Fruit fly (Drosophila melanogaster): ENCODE measurements around the gene CG14195.

The CG14195 gene

DNA sequence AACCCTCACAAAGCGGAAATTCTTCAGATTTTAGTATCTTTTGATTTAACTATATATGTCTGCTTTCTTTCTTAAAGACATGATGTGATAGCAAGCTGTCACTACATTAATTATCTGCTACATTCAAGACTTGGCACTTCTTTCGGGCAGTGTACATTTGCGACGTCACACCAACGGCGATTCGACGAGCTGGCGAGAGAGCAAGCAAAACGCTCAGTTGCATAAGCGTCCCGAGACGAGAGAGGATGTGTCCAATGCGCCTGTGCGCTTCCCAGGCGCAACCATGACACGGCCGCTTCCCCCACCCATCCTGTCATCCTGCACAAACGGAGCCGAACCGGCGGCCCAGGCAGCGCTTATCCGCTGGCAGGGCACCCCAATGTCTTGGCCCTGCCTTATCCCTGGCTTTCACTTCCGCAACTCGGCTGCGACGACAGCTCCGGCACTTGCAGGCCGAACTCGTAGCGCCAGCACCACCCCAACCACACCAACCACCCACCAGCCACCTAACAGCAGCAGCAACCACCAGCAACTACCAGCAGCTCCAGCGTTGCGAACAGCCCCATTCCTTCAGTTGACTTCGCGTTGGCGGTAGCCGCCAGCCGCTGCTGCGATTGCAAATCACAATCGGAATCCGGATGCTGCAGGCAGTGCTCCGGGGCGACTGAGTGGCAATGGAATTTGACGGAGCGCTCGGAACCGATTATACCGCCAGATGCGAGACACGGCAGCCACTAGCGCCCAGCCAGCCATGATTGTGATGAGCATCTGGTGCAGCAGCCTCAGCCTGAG is 36.7 kb upstream of the CG14195 start, which contains the start of gene Hs3st-B:
TSS of gene Hs3st-B (plus strand) at position 214 of the 792 bp plus-strand sequence.
- TF ChIP-seq CG13204 (GFP tag; optimal IDR thresholded peaks at IDR 0.05) (peak; percentile 86), CG4496 (GFP tag; IDR thresholded peaks at IDR 0.05) (peak; percentile 52; the same call in 1 of the 3 replicates), EcR (GFP tag; optimal IDR thresholded peaks at IDR 0.05) (no peak), CG12605 (GFP tag; IDR thresholded peaks at IDR 0.05) (no peak), rn (GFP tag; IDR thresholded peaks at IDR 0.05) (no peak), CG8301 (tag; optimal IDR thresholded peaks at IDR 0.05) (no peak)

- TF ChIP-seq CG8159 (tag; optimal IDR thresholded peaks at IDR 0.05) (peak; percentile 40), CG4496 (GFP tag; IDR thresholded peaks at IDR 0.05) (0 out of 3 replicates have a peak, but pooled peaks have one; percentile 39), CG9948 (tag; optimal IDR thresholded peaks at IDR 0.05) (no peak)
Measured at dm6 chrX:19247200-19248052, 35.5 kb upstream of the CG14195 start, which contains the start of gene CG7992. CG7992 (minus strand) TSS chrX:19247250.

dm6 chrX:19243379-19243834 is 31.5 kb upstream of the CG14195 start, which contains the start of gene CG7889:
CG7889 (plus strand) TSS chrX:19243631.
- TF ChIP-seq Ets98B (GFP tag; IDR thresholded peaks at IDR 0.05): no peak
- TF ChIP-seq CG14655 (GFP tag; optimal IDR thresholded peaks at IDR 0.05): no peak
- TF ChIP-seq CG8301 (tag; optimal IDR thresholded peaks at IDR 0.05): peak; percentile 31
- peak; percentile 48 for TF ChIP-seq CG8159 (tag; optimal IDR thresholded peaks at IDR 0.05)
- TF ChIP-seq Pif1B (GFP tag; optimal IDR thresholded peaks at IDR 0.05): no peak
- peak; percentile 8 for TF ChIP-seq D1 (tag; optimal IDR thresholded peaks at IDR 0.05)
- TF ChIP-seq CG17806 (tag; optimal IDR thresholded peaks at IDR 0.05): no peak
- TF ChIP-seq CG9948 (tag; optimal IDR thresholded peaks at IDR 0.05): no peak
- TF ChIP-seq CG4496 (GFP tag; IDR thresholded peaks at IDR 0.05): no peak
- no peak for TF ChIP-seq gl (tag; optimal IDR thresholded peaks at IDR 0.05)
- TF ChIP-seq CG34367 (tag; optimal IDR thresholded peaks at IDR 0.05): no peak
- no peak for TF ChIP-seq Snoo (tag; optimal IDR thresholded peaks at IDR 0.05)
- TF ChIP-seq EcR (GFP tag; optimal IDR thresholded peaks at IDR 0.05): no peak
- TF ChIP-seq fd96Ca (GFP tag; IDR thresholded peaks at IDR 0.05): no peak
- peak; percentile 31 for TF ChIP-seq Pif1A (GFP tag; optimal IDR thresholded peaks at IDR 0.05)
- TF ChIP-seq CG32121 (GFP tag; IDR thresholded peaks at IDR 0.05): no peak
- TF ChIP-seq CG12605 (GFP tag; IDR thresholded peaks at IDR 0.05): peak; percentile 17; the same call in 1 of the 2 replicates
- TF ChIP-seq CG15710 (tag; optimal IDR thresholded peaks at IDR 0.05): no peak

DNA sequence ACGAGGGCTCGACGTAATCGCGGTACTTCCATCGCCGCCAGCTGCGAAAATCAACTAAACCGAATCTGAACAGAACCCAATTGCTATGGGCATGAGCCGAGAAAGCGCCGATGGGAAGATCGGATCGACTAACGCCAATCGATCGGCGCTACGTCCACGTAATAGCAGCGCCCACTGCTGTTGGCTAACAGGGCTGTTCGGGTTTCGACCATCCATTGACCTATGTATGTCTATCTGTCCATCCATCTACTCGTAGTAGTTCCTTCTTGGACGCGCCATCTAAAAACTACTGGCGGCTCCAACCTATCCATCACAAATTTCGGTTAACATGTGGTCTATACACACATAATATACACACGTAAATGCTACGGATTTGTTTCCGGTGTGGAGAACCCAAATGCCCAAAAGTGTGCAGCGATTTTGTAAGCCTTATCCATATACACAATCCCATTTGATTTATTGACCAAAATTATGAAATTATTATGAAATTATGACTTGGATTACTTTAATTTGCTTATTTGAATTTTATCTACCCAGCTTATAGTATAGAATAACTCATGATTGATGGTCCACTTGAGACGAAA is 30.0 kb upstream of the CG14195 start, which contains the start of gene CG14196:
TSS of gene CG14196 (minus strand) at position 51 of the 584 bp plus-strand sequence.
- TF ChIP-seq CG14655 (GFP tag; optimal IDR thresholded peaks at IDR 0.05) (no peak), CG13204 (GFP tag; optimal IDR thresholded peaks at IDR 0.05) (no peak), Ets98B (GFP tag; IDR thresholded peaks at IDR 0.05) (no peak), gl (tag; optimal IDR thresholded peaks at IDR 0.05) (no peak), CG9948 (tag; optimal IDR thresholded peaks at IDR 0.05) (no peak), CG4496 (GFP tag; IDR thresholded peaks at IDR 0.05) (no peak), Pif1A (GFP tag; optimal IDR thresholded peaks at IDR 0.05) (no peak), EcR (GFP tag; optimal IDR thresholded peaks at IDR 0.05) (no peak), CG12605 (GFP tag; IDR thresholded peaks at IDR 0.05) (no peak)

- TF ChIP-seq D1 (tag; optimal IDR thresholded peaks at IDR 0.05) (no peak), CG8159 (tag; optimal IDR thresholded peaks at IDR 0.05) (no peak), CG17806 (tag; optimal IDR thresholded peaks at IDR 0.05) (no peak), gl (tag; optimal IDR thresholded peaks at IDR 0.05) (no peak), CG4496 (GFP tag; IDR thresholded peaks at IDR 0.05) (no peak), rn (GFP tag; IDR thresholded peaks at IDR 0.05) (no peak), CG10348 (GFP tag; IDR thresholded peaks at IDR 0.05) (no peak), CG13204 (GFP tag; optimal IDR thresholded peaks at IDR 0.05) (no peak), CG9948 (tag; optimal IDR thresholded peaks at IDR 0.05) (no peak), CG15710 (tag; optimal IDR thresholded peaks at IDR 0.05) (no peak), Pif1B (GFP tag; optimal IDR thresholded peaks at IDR 0.05) (no peak), CG34367 (tag; optimal IDR thresholded peaks at IDR 0.05) (no peak), CG8301 (tag; optimal IDR thresholded peaks at IDR 0.05) (no peak)
Measured at dm6 chrX:19240230-19240839, 28.5 kb upstream of the CG14195 start.
